Fruit fly (Drosophila melanogaster) whole organism, embryonic: ENCODE data around the gene Ugt36D1.

Experiments
- ATbp ChIP-seq: fragments of 200-800 bp; sonication (Bioruptor generic); optimal IDR thresholded peaks from 2 replicates; lab custom pipeline; 2017; ENCODE audit warnings: missing biosample characterization, mild to moderate bottlenecking, missing genetic modification characterization, missing genetic modification reagents
- Atf3 ChIP-seq: fragments of 200-800 bp; sonication (Bioruptor generic); optimal IDR thresholded peaks from 3 replicates; lab custom pipeline; 2016; ENCODE audit warnings: missing biosample characterization, missing genetic modification characterization
- CG10979 ChIP-seq: fragments of 200-800 bp; sonication (Bioruptor generic); optimal IDR thresholded peaks from 2 replicates; lab custom pipeline; 2018; ENCODE audit warnings: missing biosample characterization, mild to moderate bottlenecking, missing genetic modification characterization, moderate library complexity
- CG11093 ChIP-seq: fragments of 200-800 bp; sonication (Bioruptor generic); IDR thresholded peaks from 3 replicates; pipeline ENCODE4 v1.3.6; 2022; ENCODE audit warnings: missing biosample characterization, missing genetic modification characterization
- CG14050 ChIP-seq: fragments of 200-800 bp; sonication (Bioruptor generic); IDR thresholded peaks from 3 replicates; pipeline ENCODE4 v1.3.6; 2022; ENCODE audit warnings: missing biosample characterization, missing genetic modification characterization
- CG15011 ChIP-seq: fragments of 200-800 bp; sonication (Bioruptor generic); optimal IDR thresholded peaks from 3 replicates; lab custom pipeline; 2018; ENCODE audit warnings: missing biosample characterization, mild to moderate bottlenecking, missing genetic modification characterization
- CG18011 ChIP-seq: fragments of 200-800 bp; sonication (Bioruptor generic); optimal IDR thresholded peaks from 2 replicates; lab custom pipeline; 2017; ENCODE audit warnings: missing biosample characterization, missing genetic modification characterization, mild to moderate bottlenecking, moderate library complexity, missing genotype
- CG2678 ChIP-seq: fragments of 200-800 bp; sonication (Bioruptor generic); optimal IDR thresholded peaks from 3 replicates; lab custom pipeline; 2019; ENCODE audit warnings: missing biosample characterization, mild to moderate bottlenecking, missing genetic modification characterization, moderate library complexity
- CG31365 ChIP-seq: fragments of 200-800 bp; sonication (Bioruptor generic); optimal IDR thresholded peaks from 2 replicates; lab custom pipeline; 2018; ENCODE audit warnings: missing biosample characterization, mild to moderate bottlenecking, missing genetic modification characterization
- CG33213 ChIP-seq: fragments of 200-800 bp; sonication (Bioruptor generic); optimal IDR thresholded peaks from 3 replicates; lab custom pipeline; 2016; ENCODE audit warnings: missing biosample characterization, missing genetic modification characterization
- CG34224 ChIP-seq: fragments of 200-800 bp; sonication (Bioruptor generic); IDR thresholded peaks from 3 replicates; pipeline ENCODE4 v1.3.6; 2022; ENCODE audit warnings: missing biosample characterization, missing genetic modification characterization; ENCODE audit not compliant: partially characterized antibody
- CG6854 ChIP-seq: fragments of 200-800 bp; sonication (Bioruptor generic); optimal IDR thresholded peaks from 3 replicates; lab custom pipeline; 2017; ENCODE audit warnings: missing biosample characterization, mild to moderate bottlenecking, missing genetic modification characterization
- CG8478 ChIP-seq: fragments of >200 bp; optimal IDR thresholded peaks from 2 replicates; lab custom pipeline; 2018
- CG9817 ChIP-seq: fragments of 200-800 bp; sonication (Bioruptor generic); optimal IDR thresholded peaks from 2 replicates; lab custom pipeline; 2018; ENCODE audit warnings: missing biosample characterization, mild to moderate bottlenecking, missing genetic modification characterization, moderate library complexity
- CG9932 ChIP-seq: fragments of 200-800 bp; sonication (Bioruptor generic); IDR thresholded peaks from 2 replicates; pipeline ENCODE4 v1.3.6; 2022; ENCODE audit warnings: missing biosample characterization, missing genetic modification characterization
- CTCF ChIP-seq: fragments of 200-800 bp; sonication (Bioruptor generic); optimal IDR thresholded peaks from 2 replicates; lab custom pipeline; 2017; ENCODE audit warnings: missing biosample characterization, mild to moderate bottlenecking, missing genetic modification characterization, moderate library complexity
- Dfd ChIP-seq, 2 experiments: fragments of >200 bp; optimal IDR thresholded peaks; 2 replicates each; lab custom pipeline; 2017; ENCODE audit warnings: missing biosample characterization in 2 of 2, missing genetic modification characterization in 2 of 2
- Dip3 ChIP-seq: fragments of 200-800 bp; sonication (Bioruptor generic); optimal IDR thresholded peaks from 3 replicates; lab custom pipeline; 2016; ENCODE audit warnings: missing biosample characterization, missing genetic modification characterization
- Doc3 ChIP-seq: fragments of 200-800 bp; sonication (Bioruptor generic); IDR thresholded peaks from 3 replicates; pipeline ENCODE4 v1.3.6; 2022; ENCODE audit warnings: missing biosample characterization, missing genetic modification characterization; ENCODE audit not compliant: partially characterized antibody
- E2f1 ChIP-seq: fragments of 200-800 bp; sonication (Bioruptor generic); IDR thresholded peaks from 2 replicates; pipeline ENCODE4 v1.3.6; 2022; ENCODE audit warnings: missing biosample characterization, missing genetic modification characterization
- Ets65A ChIP-seq: fragments of 200-800 bp; sonication (Bioruptor generic); peaks from one replicate; lab custom pipeline; 2016; ENCODE audit warnings: missing biosample characterization, missing genetic modification characterization
- HHEX ChIP-seq: fragments of 200-800 bp; sonication (Bioruptor generic); optimal IDR thresholded peaks from 3 replicates; lab custom pipeline; 2017; ENCODE audit warnings: missing biosample characterization, mild to moderate bottlenecking, missing genetic modification characterization, missing genetic modification reagents
- Hr51 ChIP-seq, 2 experiments: fragments of 200-800 bp; sonication (Bioruptor generic); optimal IDR thresholded peaks; 2 replicates in 1 of 2; 3 replicates in 1 of 2; lab custom pipeline; 2016 to 2018; ENCODE audit warnings: missing biosample characterization in 2 of 2, missing genetic modification characterization in 2 of 2, mild to moderate bottlenecking in 1 of 2, moderate library complexity in 1 of 2
- Lpt ChIP-seq: fragments of >200 bp; optimal IDR thresholded peaks from 2 replicates; lab custom pipeline; 2018; ENCODE audit warnings: missing biosample characterization, missing genetic modification characterization
- MBD-R2 ChIP-seq: fragments of 200-800 bp; sonication (Bioruptor generic); IDR thresholded peaks from 2 replicates; pipeline ENCODE4 v1.3.6; 2022; ENCODE audit warnings: missing biosample characterization, missing genetic modification characterization
- Mad ChIP-seq: fragments of 200-800 bp; sonication (Bioruptor generic); optimal IDR thresholded peaks from 2 replicates; lab custom pipeline; 2016; ENCODE audit warnings: missing biosample characterization, missing genetic modification characterization
- Nf-YC ChIP-seq: fragments of 200-800 bp; optimal IDR thresholded peaks from 3 replicates; lab custom pipeline; 2019; ENCODE audit warnings: missing biosample characterization, mild to moderate bottlenecking, missing genetic modification characterization, moderate library complexity
- Side ChIP-seq: fragments of 200-800 bp; sonication (Bioruptor generic); optimal IDR thresholded peaks from 2 replicates; lab custom pipeline; 2016; ENCODE audit warnings: missing biosample characterization, missing genetic modification characterization
- Spps ChIP-seq: fragments of 200-800 bp; sonication (Bioruptor generic); optimal IDR thresholded peaks from 2 replicates; lab custom pipeline; 2018; ENCODE audit warnings: missing biosample characterization, mild to moderate bottlenecking, missing genetic modification characterization
- abd-A ChIP-seq: fragments of 200-800 bp; sonication (Bioruptor generic); optimal IDR thresholded peaks from 3 replicates; lab custom pipeline; 2019; ENCODE audit warnings: missing biosample characterization, mild to moderate bottlenecking, missing genetic modification characterization, moderate library complexity
- disco-r ChIP-seq: fragments of 200-800 bp; sonication (Bioruptor generic); optimal IDR thresholded peaks from 2 replicates; lab custom pipeline; 2016; ENCODE audit warnings: missing biosample characterization, missing genetic modification characterization
- dm ChIP-seq: fragments of 200-800 bp; sonication (Bioruptor generic); optimal IDR thresholded peaks from 3 replicates; lab custom pipeline; 2016; ENCODE audit warnings: missing biosample characterization, missing genetic modification characterization
- dpn ChIP-seq, 2 experiments: fragments of 200-800 bp; sonication (Bioruptor generic); optimal IDR thresholded peaks; 3 replicates each; lab custom pipeline; 2016; ENCODE audit warnings: missing biosample characterization in 2 of 2, missing genetic modification characterization in 2 of 2
- exex ChIP-seq: fragments of 200-800 bp; sonication (Bioruptor generic); optimal IDR thresholded peaks from 4 replicates; lab custom pipeline; 2018; ENCODE audit warnings: missing biosample characterization, mild to moderate bottlenecking, missing genetic modification characterization, moderate library complexity
- eyg ChIP-seq: fragments of 200-800 bp; sonication (Bioruptor generic); optimal IDR thresholded peaks from 3 replicates; lab custom pipeline; 2016; ENCODE audit warnings: missing biosample characterization, missing genetic modification characterization
- fd3F ChIP-seq: fragments of 200-800 bp; sonication (Bioruptor generic); optimal IDR thresholded peaks from 2 replicates; lab custom pipeline; 2018; ENCODE audit warnings: missing biosample characterization, mild to moderate bottlenecking, missing genetic modification characterization, moderate library complexity
- fd96Cb ChIP-seq: fragments of 200-800 bp; sonication (Bioruptor generic); optimal IDR thresholded peaks from 2 replicates; lab custom pipeline; 2018; ENCODE audit warnings: missing biosample characterization, mild to moderate bottlenecking, missing genetic modification characterization, moderate library complexity
- ind ChIP-seq: fragments of 200-800 bp; sonication (Bioruptor generic); optimal IDR thresholded peaks from 3 replicates; lab custom pipeline; 2016; ENCODE audit warnings: missing biosample characterization, missing genetic modification characterization
- insv ChIP-seq, 2 experiments: fragments of 200-800 bp; sonication (Bioruptor generic); optimal IDR thresholded peaks; 3 replicates each; lab custom pipeline; 2016 to 2018; ENCODE audit warnings: missing biosample characterization in 2 of 2, missing genetic modification characterization in 2 of 2
- ken ChIP-seq: fragments of 200-800 bp; sonication (Bioruptor generic); IDR thresholded peaks from 3 replicates; pipeline ENCODE4 v1.3.6; 2022; ENCODE audit warnings: missing biosample characterization, missing genetic modification characterization
- lilli ChIP-seq: fragments of 200-800 bp; sonication (Bioruptor generic); optimal IDR thresholded peaks from 3 replicates; lab custom pipeline; 2016; ENCODE audit warnings: missing biosample characterization, missing genetic modification characterization
- lov ChIP-seq, 2 experiments: fragments of 200-800 bp in 1 of 2; fragments of >200 bp in 1 of 2; sonication (Bioruptor generic) in 1 of 2; IDR thresholded peaks in 1 of 2; optimal IDR thresholded peaks in 1 of 2; 2 replicates in 1 of 2; 3 replicates in 1 of 2; pipeline versions ENCODE4 v1.3.6 to Lab custom; 2017 to 2022; ENCODE audit warnings: missing biosample characterization in 1 of 2, missing genetic modification characterization in 1 of 2
- maf-S ChIP-seq: fragments of 200-800 bp; sonication (Bioruptor generic); optimal IDR thresholded peaks from 2 replicates; lab custom pipeline; 2016; ENCODE audit warnings: missing biosample characterization, missing genetic modification characterization
- pita ChIP-seq: fragments of 200-800 bp; sonication (Bioruptor generic); optimal IDR thresholded peaks from 2 replicates; lab custom pipeline; 2017; ENCODE audit warnings: missing biosample characterization, mild to moderate bottlenecking, missing genetic modification characterization
- ranshi ChIP-seq: fragments of 200-800 bp; sonication (Bioruptor generic); IDR thresholded peaks from 2 replicates; pipeline ENCODE4 v1.3.6; 2022; ENCODE audit warnings: missing biosample characterization, missing genetic modification characterization
- so ChIP-seq: fragments of 200-800 bp; sonication (Bioruptor generic); IDR thresholded peaks from 3 replicates; pipeline ENCODE4 v1.3.6; 2022; ENCODE audit warnings: missing biosample characterization, missing genetic modification characterization
- trh ChIP-seq: fragments of 200-800 bp; sonication (Bioruptor generic); optimal IDR thresholded peaks from 2 replicates; lab custom pipeline; 2016; ENCODE audit warnings: missing biosample characterization, missing genetic modification characterization
- ttk ChIP-seq: fragments of 200-800 bp; sonication (Bioruptor generic); IDR thresholded peaks from 2 replicates; pipeline ENCODE4 v2.1.2; 2022; ENCODE audit warnings: missing biosample characterization, missing genetic modification characterization
- twi ChIP-seq: fragments of 200-800 bp; optimal IDR thresholded peaks from 2 replicates; lab custom pipeline; 2019; ENCODE audit warnings: missing biosample characterization, mild to moderate bottlenecking, missing genetic modification characterization, moderate library complexity
- usp ChIP-seq: fragments of >200 bp; optimal IDR thresholded peaks from 2 replicates; lab custom pipeline; 2017; ENCODE audit warnings: missing biosample characterization, missing genetic modification characterization

The Ugt36D1 gene

DNA sequence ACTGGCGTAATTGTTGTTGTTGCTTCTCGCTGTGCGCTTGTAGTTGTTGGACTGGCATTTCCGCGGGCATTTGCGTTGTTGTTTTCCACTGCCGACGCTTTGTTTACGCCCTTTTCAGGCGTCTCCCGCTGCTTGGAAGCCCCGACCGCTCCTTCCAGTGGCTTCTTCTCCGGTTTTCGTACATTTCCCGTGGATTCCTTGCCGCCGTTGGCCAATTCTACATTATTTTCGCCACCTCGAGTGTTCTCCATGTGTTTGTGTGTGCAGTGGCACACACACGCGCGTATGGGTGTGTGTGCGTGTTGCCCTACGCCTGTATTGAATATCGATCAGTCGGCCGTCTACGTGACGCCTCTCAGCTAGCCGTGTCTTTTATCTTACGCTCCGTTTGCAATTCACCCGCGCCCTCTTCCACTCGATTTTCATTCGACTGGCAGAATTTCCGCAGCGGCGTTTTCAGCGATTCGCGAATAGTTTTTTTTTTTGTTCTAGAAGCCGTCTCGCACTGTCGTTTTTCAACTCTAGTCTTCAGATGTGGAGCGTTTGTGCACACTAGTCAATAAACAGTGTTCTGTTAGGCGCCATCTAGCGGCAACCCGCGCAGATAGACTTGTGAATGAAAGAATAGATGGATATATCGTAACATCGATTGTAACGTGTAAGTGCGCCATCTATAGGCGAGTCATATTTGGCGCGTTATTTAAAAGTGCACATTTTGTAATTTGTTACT is 16.0 kb downstream of the Ugt36D1 start, which contains the start of gene CG10600 (continued):
- TF ChIP-seq HHEX (GFP tag; lab: Kevin White, UChicago) (peak; percentile 77), MBD-R2 (GFP tag; lab: Robert Waterston, UW) (peak; percentile 86), CG18011 (peak; percentile 64), Spps (peak; percentile 19), Doc3 (peak; percentile 62), CG33213 (GFP tag; lab: Kevin White, UChicago) (peak; percentile 98), Atf3 (GFP tag; lab: Kevin White, UChicago) (peak; percentile 84), Side (GFP tag; lab: Kevin White, UChicago) (peak; percentile 90), CG9817 (tag; lab: Kevin White, UChicago) (peak; percentile 72), E2f1 (GFP tag; lab: Robert Waterston, UW) (peak; percentile 64), fd3F (peak; percentile 58), eyg (GFP tag; lab: Kevin White, UChicago) (peak; percentile 80), CG11093 (GFP tag; lab: Robert Waterston, UW) (no peak), CG2678 (no peak), Dip3 (peak; percentile 91), pita (GFP tag; lab: Kevin White, UChicago) (peak; percentile 32), Hr51 (GFP tag; optimal IDR thresholded peaks at IDR 0.05; lab: Kevin White, UChicago) (peak in 1 of 2 experiments; percentile 93), abd-A (tag; lab: Kevin White, UChicago) (no peak), maf-S (GFP tag; lab: Kevin White, UChicago) (peak; percentile 81), Nf-YC (tag; lab: Kevin White, UChicago) (peak; percentile 59), CG9932 (peak; percentile 89), lilli (peak; percentile 89), twi (tag; lab: Kevin White, UChicago) (peak; percentile 34), ken (GFP tag; lab: Robert Waterston, UW) (peak; percentile 74; the same call in 2 of the 3 replicates), lov (optimal IDR thresholded peaks at IDR 0.05; lab: Kevin White, UChicago) (no peak), lov (GFP tag; IDR thresholded peaks at IDR 0.05; lab: Robert Waterston, UW) (peak; percentile 70; the same call in 1 of the 3 replicates), dpn (GFP tag; optimal IDR thresholded peaks at IDR 0.05; lab: Kevin White, UChicago) (peak; percentile 90 to 91), CG34224 (GFP tag; lab: Robert Waterston, UW) (peak; percentile 88; the same call in 2 of the 3 replicates), trh (peak; percentile 56), exex (tag; lab: Kevin White, UChicago) (no peak), CG14050 (peak; percentile 49; the same call in 2 of the 3 replicates), CG15011 (GFP tag; lab: Kevin White, UChicago) (no peak), Ets65A (GFP tag; lab: Kevin White, UChicago) (peak; percentile 99), dm (GFP tag; lab: Kevin White, UChicago) (peak; percentile 86), ind (peak; percentile 86), Lpt (no peak), CG31365 (tag; lab: Kevin White, UChicago) (peak; percentile 67), CG6854 (no peak), usp (GFP tag; lab: Kevin White, UChicago) (no peak), CG10979 (tag; lab: Kevin White, UChicago) (peak; percentile 50), CTCF (GFP tag; lab: Kevin White, UChicago) (peak; percentile 100), fd96Cb (peak; percentile 16), Dfd (GFP tag; optimal IDR thresholded peaks at IDR 0.05; lab: Kevin White, UChicago) (no peak), insv (GFP tag; optimal IDR thresholded peaks at IDR 0.05; lab: Kevin White, UChicago) (peak in 1 of 2 experiments; percentile 79), ranshi (GFP tag; lab: Robert Waterston, UW) (peak; percentile 62), ATbp (peak; percentile 64), Mad (GFP tag; lab: Kevin White, UChicago) (peak; percentile 90), disco-r (peak; percentile 66), CG8478 (lab: Kevin White, UChicago) (peak; percentile 87), so (GFP tag; lab: Robert Waterston, UW) (no peak), ttk (GFP tag; lab: Robert Waterston, UW) (peak; percentile 60)
